Fruit fly (Drosophila melanogaster) whole organism, embryonic: ENCODE results near the gene CG14684.

Source experiments
- Bdp1 ChIP-seq: fragments of 200-800 bp; sonication (Bioruptor generic); optimal IDR thresholded peaks from 3 replicates; lab custom pipeline; 2016; ENCODE audit warnings: missing biosample characterization, missing genetic modification characterization
- CG11247 ChIP-seq: fragments of 200-800 bp; sonication (Bioruptor generic); IDR thresholded peaks from 2 replicates; pipeline ENCODE4 v1.3.6; 2022; ENCODE audit warnings: missing biosample characterization, missing genetic modification characterization
- CG11695 ChIP-seq: fragments of 200-800 bp; sonication (Bioruptor generic); IDR thresholded peaks from 3 replicates; pipeline ENCODE4 v1.3.6; 2022; ENCODE audit warnings: missing biosample characterization, missing genetic modification characterization
- CG12155 ChIP-seq: fragments of 200-800 bp; sonication (Bioruptor generic); optimal IDR thresholded peaks from 3 replicates; lab custom pipeline; 2016; ENCODE audit warnings: missing biosample characterization, missing genetic modification characterization
- CG12299 ChIP-seq: fragments of 200-800 bp; sonication (Bioruptor generic); optimal IDR thresholded peaks from 2 replicates; lab custom pipeline; 2018; ENCODE audit warnings: missing biosample characterization, mild to moderate bottlenecking, missing genetic modification characterization
- CG13424 ChIP-seq: fragments of 200-800 bp; sonication (Bioruptor generic); optimal IDR thresholded peaks from 2 replicates; lab custom pipeline; 2019; ENCODE audit warnings: missing biosample characterization, mild to moderate bottlenecking, missing genetic modification characterization, moderate library complexity
- CG15073 ChIP-seq: fragments of 200-800 bp; sonication (Bioruptor generic); optimal IDR thresholded peaks from 2 replicates; lab custom pipeline; 2016; ENCODE audit warnings: missing biosample characterization, missing genetic modification characterization
- CG3065 ChIP-seq: fragments of 200-800 bp; sonication (Bioruptor generic); optimal IDR thresholded peaks from 2 replicates; lab custom pipeline; 2016; ENCODE audit warnings: missing biosample characterization, missing genetic modification characterization
- CG3407 ChIP-seq: fragments of 200-800 bp; sonication (Bioruptor generic); optimal IDR thresholded peaks from 2 replicates; lab custom pipeline; 2018; ENCODE audit warnings: missing biosample characterization, mild to moderate bottlenecking, missing genetic modification characterization
- CG34224 ChIP-seq: fragments of 200-800 bp; sonication (Bioruptor generic); IDR thresholded peaks from 3 replicates; pipeline ENCODE4 v1.3.6; 2022; ENCODE audit warnings: missing biosample characterization, missing genetic modification characterization; ENCODE audit not compliant: partially characterized antibody
- CG3847 ChIP-seq: fragments of 200-800 bp; sonication (Bioruptor generic); IDR thresholded peaks from 2 replicates; pipeline ENCODE4 v1.3.6; 2022; ENCODE audit warnings: missing biosample characterization, missing genetic modification characterization
- CG3995 ChIP-seq: fragments of 200-800 bp; sonication (Bioruptor generic); optimal IDR thresholded peaks from 3 replicates; lab custom pipeline; 2016; ENCODE audit warnings: missing biosample characterization, missing genetic modification characterization
- CG4282 ChIP-seq: fragments of 200-800 bp; sonication (Bioruptor generic); optimal IDR thresholded peaks from 2 replicates; lab custom pipeline; 2016; ENCODE audit warnings: missing biosample characterization, missing genetic modification characterization
- CG4360 ChIP-seq: fragments of 200-800 bp; sonication (Bioruptor generic); IDR thresholded peaks from 2 replicates; pipeline ENCODE4 v1.3.6; 2022; ENCODE audit warnings: missing biosample characterization, missing genetic modification characterization
- CG5245 ChIP-seq: fragments of 200-800 bp; sonication (Bioruptor generic); optimal IDR thresholded peaks from 3 replicates; lab custom pipeline; 2016; ENCODE audit warnings: missing biosample characterization, missing genetic modification characterization
- CG6254 ChIP-seq: fragments of 200-800 bp; sonication (Bioruptor generic); optimal IDR thresholded peaks from 3 replicates; lab custom pipeline; 2017; ENCODE audit warnings: mild to moderate bottlenecking, missing biosample characterization, missing genetic modification reagents, missing genetic modification characterization
- CG6683 ChIP-seq: fragments of 200-800 bp; sonication (Bioruptor generic); optimal IDR thresholded peaks from 2 replicates; lab custom pipeline; 2017; ENCODE audit warnings: missing biosample characterization, mild to moderate bottlenecking, missing genetic modification characterization, missing genetic modification reagents
- CG7786 ChIP-seq: fragments of 200-800 bp; sonication (Bioruptor generic); optimal IDR thresholded peaks from 2 replicates; lab custom pipeline; 2016; ENCODE audit warnings: missing biosample characterization, missing genetic modification characterization
- CG7839 ChIP-seq: fragments of 200-800 bp; sonication (Bioruptor generic); optimal IDR thresholded peaks from 3 replicates; lab custom pipeline; 2018; ENCODE audit warnings: missing biosample characterization, mild to moderate bottlenecking, missing genetic modification characterization, moderate library complexity
- CG8089 ChIP-seq: fragments of 200-800 bp; sonication (Bioruptor generic); optimal IDR thresholded peaks from 3 replicates; lab custom pipeline; 2016; ENCODE audit warnings: missing biosample characterization, missing genetic modification characterization
- CG8944 ChIP-seq: fragments of 200-800 bp; sonication (Bioruptor generic); optimal IDR thresholded peaks from 3 replicates; lab custom pipeline; 2016; ENCODE audit warnings: missing biosample characterization, missing genetic modification characterization
- CTCF ChIP-seq: fragments of 200-800 bp; sonication (Bioruptor generic); optimal IDR thresholded peaks from 2 replicates; lab custom pipeline; 2017; ENCODE audit warnings: missing biosample characterization, mild to moderate bottlenecking, missing genetic modification characterization, moderate library complexity
- CkIIα-i1 ChIP-seq: fragments of 200-800 bp; sonication (Bioruptor generic); IDR thresholded peaks from 2 replicates; pipeline ENCODE4 v1.3.6; 2022; ENCODE audit warnings: missing biosample characterization, missing genetic modification characterization
- D ChIP-seq, 2 experiments: fragments of 200-800 bp in 1 of 2; fragments of >200 bp in 1 of 2; sonication (Bioruptor generic) in 1 of 2; optimal IDR thresholded peaks; 2 replicates in 1 of 2; 3 replicates in 1 of 2; lab custom pipeline; 2017; ENCODE audit warnings: mild to moderate bottlenecking in 1 of 2, missing biosample characterization in 1 of 2, missing genetic modification characterization in 1 of 2, missing genetic modification reagents in 1 of 2
- Doc3 ChIP-seq: fragments of 200-800 bp; sonication (Bioruptor generic); IDR thresholded peaks from 3 replicates; pipeline ENCODE4 v1.3.6; 2022; ENCODE audit warnings: missing biosample characterization, missing genetic modification characterization; ENCODE audit not compliant: partially characterized antibody
- Dref ChIP-seq: fragments of 200-800 bp; sonication (Bioruptor generic); IDR thresholded peaks from 2 replicates; pipeline ENCODE4 v1.3.6; 2022; ENCODE audit warnings: missing biosample characterization, missing genetic modification characterization
- Max ChIP-seq: fragments of 200-800 bp; sonication (Bioruptor generic); optimal IDR thresholded peaks from 2 replicates; lab custom pipeline; 2016; ENCODE audit warnings: missing biosample characterization, mild to moderate bottlenecking, missing genetic modification characterization
- Med ChIP-seq: fragments of 200-800 bp; sonication (Bioruptor generic); peaks from one replicate; lab custom pipeline; 2016; ENCODE audit warnings: missing biosample characterization, missing genetic modification characterization, mild to moderate bottlenecking, inconsistent platforms, moderate library complexity
- Mes4 ChIP-seq: fragments of 200-800 bp; sonication (Bioruptor generic); optimal IDR thresholded peaks from 2 replicates; lab custom pipeline; 2016; ENCODE audit warnings: missing biosample characterization, missing genetic modification characterization
- NFAT ChIP-seq: fragments of 200-800 bp; sonication (Bioruptor generic); IDR thresholded peaks from 2 replicates; pipeline ENCODE4 v1.3.6; 2022; ENCODE audit warnings: missing biosample characterization, missing genetic modification characterization
- bab2 ChIP-seq: fragments of 200-800 bp; sonication (Bioruptor generic); optimal IDR thresholded peaks from 2 replicates; lab custom pipeline; 2016; ENCODE audit warnings: missing biosample characterization, missing genetic modification characterization
- cato ChIP-seq: fragments of 200-800 bp; sonication (Bioruptor generic); optimal IDR thresholded peaks from 2 replicates; lab custom pipeline; 2016; ENCODE audit warnings: missing biosample characterization, missing genetic modification characterization, borderline replicate concordance
- chm ChIP-seq: fragments of 200-800 bp; sonication (Bioruptor generic); IDR thresholded peaks from 2 replicates; pipeline ENCODE4 v1.3.6; 2022; ENCODE audit warnings: missing biosample characterization, missing genetic modification characterization
- croc ChIP-seq: fragments of 200-800 bp; sonication (Bioruptor generic); conservative IDR thresholded peaks from 3 replicates; pipeline ENCODE4 v1.3.6; 2022; ENCODE audit warnings: missing biosample characterization, missing genetic modification characterization
- cwo ChIP-seq: fragments of 200-800 bp; sonication (Bioruptor generic); optimal IDR thresholded peaks from 3 replicates; lab custom pipeline; 2017; ENCODE audit warnings: missing biosample characterization, missing genetic modification characterization, mild to moderate bottlenecking, moderate library complexity, missing genetic modification reagents
- danr ChIP-seq: fragments of 200-800 bp; sonication (Bioruptor generic); IDR thresholded peaks from 2 replicates; pipeline ENCODE4 v1.3.6; 2022; ENCODE audit warnings: missing biosample characterization, missing genetic modification characterization
- fu2 ChIP-seq: fragments of 200-800 bp; sonication (Bioruptor generic); optimal IDR thresholded peaks from 2 replicates; lab custom pipeline; 2016; ENCODE audit warnings: missing biosample characterization, missing genetic modification characterization
- gcm2 ChIP-seq: fragments of 200-800 bp; sonication (Bioruptor generic); optimal IDR thresholded peaks from 2 replicates; lab custom pipeline; 2016; ENCODE audit warnings: missing biosample characterization, missing genetic modification characterization
- gsb ChIP-seq: fragments of 200-800 bp; sonication (Bioruptor generic); IDR thresholded peaks from 2 replicates; pipeline ENCODE4 v1.3.6; 2022; ENCODE audit warnings: missing biosample characterization, missing genetic modification characterization
- hbn ChIP-seq: fragments of 200-800 bp; sonication (Bioruptor generic); IDR thresholded peaks from 2 replicates; pipeline ENCODE4 v1.3.6; 2022; ENCODE audit warnings: missing biosample characterization, missing genetic modification characterization; ENCODE audit not compliant: partially characterized antibody
- hkb ChIP-seq, 2 experiments: fragments of 200-800 bp in 1 of 2; fragments of >200 bp in 1 of 2; sonication (Bioruptor generic) in 1 of 2; IDR thresholded peaks in 1 of 2; optimal IDR thresholded peaks in 1 of 2; 2 replicates each; pipeline versions ENCODE4 v1.3.6 to Lab custom; 2017 to 2022; ENCODE audit warnings: missing biosample characterization in 1 of 2, missing genetic modification characterization in 1 of 2
- jigr1 ChIP-seq: fragments of 200-800 bp; sonication (Bioruptor generic); IDR thresholded peaks from 3 replicates; pipeline ENCODE4 v1.3.6; 2022; ENCODE audit warnings: missing biosample characterization, missing genetic modification characterization
- nom ChIP-seq: fragments of 200-800 bp; sonication (Bioruptor generic); optimal IDR thresholded peaks from 2 replicates; lab custom pipeline; 2017; ENCODE audit warnings: missing biosample characterization, missing genetic modification characterization, mild to moderate bottlenecking, moderate library complexity, missing genetic modification reagents
- odd ChIP-seq: fragments of 200-800 bp; sonication (Bioruptor generic); optimal IDR thresholded peaks from 2 replicates; lab custom pipeline; 2017; ENCODE audit warnings: missing biosample characterization, mild to moderate bottlenecking, missing genetic modification characterization
- onecut ChIP-seq: fragments of 200-800 bp; sonication (Bioruptor generic); IDR thresholded peaks from 2 replicates; pipeline ENCODE4 v1.3.6; 2022; ENCODE audit warnings: missing biosample characterization, missing genetic modification characterization
- otp ChIP-seq: fragments of 200-800 bp; sonication (Bioruptor generic); IDR thresholded peaks from 3 replicates; pipeline ENCODE4, ENCODE4 v1.3.6; 2022; ENCODE audit warnings: missing biosample characterization, missing genetic modification characterization
- pita ChIP-seq: fragments of 200-800 bp; sonication (Bioruptor generic); optimal IDR thresholded peaks from 2 replicates; lab custom pipeline; 2017; ENCODE audit warnings: missing biosample characterization, mild to moderate bottlenecking, missing genetic modification characterization
- rib ChIP-seq: fragments of 200-800 bp; sonication (Bioruptor generic); IDR thresholded peaks from 2 replicates; pipeline ENCODE4 v1.3.6; 2022; ENCODE audit warnings: missing biosample characterization, missing genetic modification characterization
- sd ChIP-seq: fragments of 200-800 bp; sonication (Bioruptor generic); optimal IDR thresholded peaks from 3 replicates; lab custom pipeline; 2018; ENCODE audit warnings: missing biosample characterization, mild to moderate bottlenecking, missing genetic modification characterization, moderate library complexity
- sisA ChIP-seq: fragments of 200-800 bp; sonication (Bioruptor generic); IDR thresholded peaks from 2 replicates; pipeline ENCODE4 v1.3.6; 2022; ENCODE audit warnings: missing biosample characterization, missing genetic modification characterization
- tin ChIP-seq: fragments of 200-800 bp; sonication (Bioruptor generic); optimal IDR thresholded peaks from 3 replicates; lab custom pipeline; 2016; ENCODE audit warnings: missing biosample characterization, missing genetic modification characterization
- yki ChIP-seq: fragments of >200 bp; optimal IDR thresholded peaks from 3 replicates; lab custom pipeline; 2018

The CG14684 gene

dm6 chr3R:10688835-10689234, 17.9 kb upstream of the CG14684 start (continued):
- TF ChIP-seq CG13424 (tag; lab: Kevin White, UChicago) (peak; percentile 12), CG3847 (GFP tag; lab: Robert Waterston, UW) (peak; percentile 66), Doc3 (GFP tag; lab: Robert Waterston, UW) (no peak), danr (GFP tag; lab: Robert Waterston, UW) (no peak), CG5245 (no peak), CG34224 (no peak), cato (no peak), CG3407 (GFP tag; lab: Kevin White, UChicago) (no peak), nom (no peak), CG11695 (GFP tag; lab: Robert Waterston, UW) (peak; percentile 62; the same call in 1 of the 3 replicates), yki (no peak), CG4282 (GFP tag; lab: Kevin White, UChicago) (no peak), NFAT (GFP tag; lab: Robert Waterston, UW) (peak; percentile 57), gsb (GFP tag; lab: Robert Waterston, UW) (peak; percentile 45), Bdp1 (GFP tag; lab: Kevin White, UChicago) (no peak), CTCF (GFP tag; lab: Kevin White, UChicago) (no peak), Mes4 (GFP tag; lab: Kevin White, UChicago) (no peak), CG6683 (GFP tag; lab: Kevin White, UChicago) (no peak), CG8089 (no peak), CG6254 (GFP tag; lab: Kevin White, UChicago) (no peak), gcm2 (GFP tag; lab: Kevin White, UChicago) (no peak), fu2 (no peak), CG4360 (GFP tag; lab: Robert Waterston, UW) (no peak), CG12299 (peak; percentile 19), CkIIα-i1 (GFP tag; lab: Robert Waterston, UW) (no peak), hbn (GFP tag; lab: Robert Waterston, UW) (no peak), onecut (no peak), pita (GFP tag; lab: Kevin White, UChicago) (no peak), CG15073 (no peak), sd (peak; percentile 31), CG7839 (tag; lab: Kevin White, UChicago) (peak; percentile 68), croc (GFP tag; lab: Robert Waterston, UW) (peak; percentile 16; the same call in 1 of the 3 replicates), chm (GFP tag; lab: Robert Waterston, UW) (no peak), rib (GFP tag; lab: Robert Waterston, UW) (peak; percentile 23; the same call in 1 of the 2 replicates), sisA (GFP tag; lab: Robert Waterston, UW) (no peak), D (optimal IDR thresholded peaks at IDR 0.05; lab: Kevin White, UChicago) (no peak), D (GFP tag; optimal IDR thresholded peaks at IDR 0.05; lab: Kevin White, UChicago) (no peak), Med (GFP tag; lab: Kevin White, UChicago) (peak; percentile 82), CG12155 (GFP tag; lab: Kevin White, UChicago) (peak; percentile 32), odd (no peak), tin (peak; percentile 8), Dref (no peak), hkb (optimal IDR thresholded peaks at IDR 0.05; lab: Kevin White, UChicago) (no peak), hkb (GFP tag; IDR thresholded peaks at IDR 0.05; lab: Robert Waterston, UW) (peak; percentile 42; the same call in 1 of the 2 replicates), bab2 (GFP tag; lab: Kevin White, UChicago) (peak; percentile 4), CG7786 (no peak), CG11247 (0 out of 2 replicates have a peak, but pooled peaks have one; percentile 5), cwo (peak; percentile 55), CG3065 (GFP tag; lab: Kevin White, UChicago) (no peak), CG3995 (GFP tag; lab: Kevin White, UChicago) (no peak), Max (GFP tag; lab: Kevin White, UChicago) (no peak), CG8944 (GFP tag; lab: Kevin White, UChicago) (no peak), otp (GFP tag; lab: Robert Waterston, UW) (peak; percentile 43; the same call in 1 of the 3 replicates), jigr1 (GFP tag; lab: Robert Waterston, UW) (no peak)
